Worm (Caenorhabditis elegans): ENCODE results near the gene hacd-1.

The hacd-1 gene

DNA sequence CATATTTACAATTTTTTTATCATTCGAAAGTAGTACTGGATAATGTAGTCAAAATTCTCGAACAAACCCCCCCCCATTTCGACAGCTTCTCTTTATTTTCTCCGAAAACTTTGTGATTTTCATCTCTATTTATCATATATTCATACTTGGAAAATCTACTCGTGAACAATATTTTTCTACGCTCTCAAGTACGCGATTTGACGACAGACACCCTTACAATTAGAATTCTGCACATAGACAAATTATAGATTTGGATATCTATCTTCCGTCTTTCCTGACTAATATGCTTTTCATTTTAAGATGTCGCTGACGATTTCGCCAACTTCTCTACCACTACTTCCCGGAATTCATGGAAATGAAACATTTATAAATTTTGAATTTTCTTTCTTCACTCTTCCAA lies 45.8 kb downstream of the hacd-1 start, which contains the start of gene sru-28:
sru-28 (plus strand) TSS at position 301 of the 400 bp plus-strand sequence.
- TF ChIP-seq dsc-1 (tag; optimal IDR thresholded peaks at IDR 0.05) = no peak
- TF ChIP-seq mdl-1 (tag; optimal IDR thresholded peaks at IDR 0.05) = no peak
- TF ChIP-seq nhr-84 (tag; optimal IDR thresholded peaks at IDR 0.05) = no peak
- no peak for TF ChIP-seq nhr-28 (tag; optimal IDR thresholded peaks at IDR 0.05)
- TF ChIP-seq nhr-20 (tag; optimal IDR thresholded peaks at IDR 0.05) = no peak
- TF ChIP-seq zip-4 (GFP tag; optimal IDR thresholded peaks at IDR 0.05) = no peak
- no peak for TF ChIP-seq aha-1 (tag; optimal IDR thresholded peaks at IDR 0.05)
- TF ChIP-seq lin-35 (GFP tag; optimal IDR thresholded peaks at IDR 0.05) = no peak
- no peak for TF ChIP-seq efl-1 (optimal IDR thresholded peaks at IDR 0.05)
- TF ChIP-seq efl-1 (GFP tag; optimal IDR thresholded peaks at IDR 0.05 in 1 of 2) = no peak
- TF ChIP-seq nhr-90 (tag; optimal IDR thresholded peaks at IDR 0.05; ENCODE audit: poor library complexity) = no peak
- TF ChIP-seq sox-4 (tag; optimal IDR thresholded peaks at IDR 0.05) = no peak
- TF ChIP-seq pqm-1 (tag; optimal IDR thresholded peaks at IDR 0.05) = no peak
- no peak for TF ChIP-seq C34B4.2 (tag; optimal IDR thresholded peaks at IDR 0.05)
- TF ChIP-seq blmp-1 (tag; optimal IDR thresholded peaks at IDR 0.05) = no peak
